Worm (Caenorhabditis elegans): ENCODE data around the gene zfp-2.

ce11 chrII:9600022-9600722, 42.7 kb downstream of the zfp-2 start:
- TF ChIP-seq pag-3 (tag; optimal IDR thresholded peaks at IDR 0.05; ENCODE audit: borderline replicate concordance) (no peak), nhr-11 (tag; optimal IDR thresholded peaks at IDR 0.05) (no peak), ceh-9 (tag; optimal IDR thresholded peaks at IDR 0.05) (no peak), dmd-4 (tag; optimal IDR thresholded peaks at IDR 0.05; ENCODE audit: borderline replicate concordance) (no peak), pat-9 (tag; optimal IDR thresholded peaks at IDR 0.05) (no peak), C38D4.7 (GFP tag; optimal IDR thresholded peaks at IDR 0.05) (no peak), Y22D7AL.16 (tag; optimal IDR thresholded peaks at IDR 0.05) (no peak), ceh-45 (GFP tag; IDR thresholded peaks at IDR 0.05) (no peak), nfya-1 (tag; optimal IDR thresholded peaks at IDR 0.05) (no peak), unc-3 (GFP tag; conservative IDR thresholded peaks at IDR 0.05) (no peak), unc-3 (tag; optimal IDR thresholded peaks at IDR 0.05) (no peak), tbx-2 (tag; optimal IDR thresholded peaks at IDR 0.05) (no peak), syd-9 (tag; optimal IDR thresholded peaks at IDR 0.05) (no peak)
